Worm (Caenorhabditis elegans) whole organism, early embryonic: Measurements from ENCODE around the gene cest-16.

ENCODE experiments used
- B0310.2 ChIP-seq: sonication (generic microtip); optimal IDR thresholded peaks from 2 replicates; lab custom pipeline; 2016; ENCODE audit warnings: mild to moderate bottlenecking, missing genetic modification characterization, missing compliant biosample characterization
- F13C5.2 ChIP-seq: sonication (generic microtip); optimal IDR thresholded peaks from 2 replicates; lab custom pipeline; 2017; ENCODE audit warnings: mild to moderate bottlenecking, missing genetic modification characterization, inconsistent platforms, missing compliant biosample characterization
- ama-1 ChIP-seq: fragments of 150-350 bp; optimal IDR thresholded peaks from 2 replicates; lab custom pipeline; 2014
- ets-7 ChIP-seq: sonication (generic microtip); optimal IDR thresholded peaks from 2 replicates; lab custom pipeline; 2016; ENCODE audit warnings: missing genotype, missing genetic modification characterization, missing compliant biosample characterization
- flt-1 ChIP-seq: fragments of 200-800 bp; sonication (Bioruptor generic); IDR thresholded peaks from 2 replicates; pipeline ENCODE4 v1.3.6; 2022; ENCODE audit warnings: missing genetic modification characterization, missing compliant biosample characterization
- hmg-4 ChIP-seq: fragments of 200-800 bp; sonication (Bioruptor generic); optimal IDR thresholded peaks from 2 replicates; lab custom pipeline; 2018; ENCODE audit warnings: mild to moderate bottlenecking, missing genetic modification characterization, missing compliant biosample characterization
- pes-1 ChIP-seq: fragments of 200-800 bp; sonication (Bioruptor generic); IDR thresholded peaks from 2 replicates; pipeline ENCODE4 v1.3.6; 2022; ENCODE audit warnings: missing genetic modification reagents, missing genetic modification characterization, missing compliant biosample characterization
- tra-4 ChIP-seq: sonication (generic microtip); optimal IDR thresholded peaks from 2 replicates; lab custom pipeline; 2017; ENCODE audit warnings: missing genetic modification characterization, missing compliant biosample characterization

DNA sequence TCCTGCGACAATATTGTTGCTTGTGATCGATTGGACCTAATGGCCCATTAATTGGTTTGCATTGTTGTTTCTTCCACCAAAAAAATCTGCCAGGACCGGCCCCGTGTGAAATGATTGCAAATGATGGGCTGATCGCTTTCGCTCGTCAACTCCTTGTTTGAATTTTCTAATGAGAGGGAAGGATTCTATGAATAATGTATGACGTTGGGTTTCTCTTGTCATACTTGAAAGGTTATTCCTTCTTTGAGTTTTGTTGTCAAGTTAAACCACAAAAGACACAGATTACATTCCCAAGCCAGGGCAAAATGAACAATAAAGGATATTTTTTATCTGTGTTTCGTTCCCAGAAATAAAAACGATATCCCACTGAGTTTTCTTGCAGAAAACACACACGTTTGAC is 23.0 kb upstream of the cest-16 start:
- TF ChIP-seq hmg-4 (GFP tag; lab: Kevin White, UChicago) (no peak), ama-1 (no peak), flt-1 (no peak), ets-7 (no peak), B0310.2 (tag; lab: Kevin White, UChicago) (no peak), tra-4 (tag; lab: Kevin White, UChicago) (no peak), pes-1 (GFP tag; lab: Robert Waterston, UW) (no peak), F13C5.2 (no peak)
